Fruit fly (Drosophila melanogaster): ENCODE results near the gene CG33099.

The CG33099 gene

dm6 chr3R:22573590-22573989 lies 43.2 kb upstream of the CG33099 start (continued):
- peak; percentile 56 for TF ChIP-seq CG15269 (tag; optimal IDR thresholded peaks at IDR 0.05)
- peak; percentile 47 for TF ChIP-seq CG10431 (GFP tag; optimal IDR thresholded peaks at IDR 0.05)
- peak; percentile 8 for TF ChIP-seq odd (GFP tag; optimal IDR thresholded peaks at IDR 0.05)
- peak; percentile 3 for TF ChIP-seq CG2875 (GFP tag; optimal IDR thresholded peaks at IDR 0.05)
- TF ChIP-seq pb (GFP tag; optimal IDR thresholded peaks at IDR 0.05) = no peak
- peak; percentile 2 for TF ChIP-seq Fer3 (tag; optimal IDR thresholded peaks at IDR 0.05)
- peak; percentile 38 for TF ChIP-seq CG17385 (GFP tag; optimal IDR thresholded peaks at IDR 0.05)
- TF ChIP-seq HHEX (GFP tag; optimal IDR thresholded peaks at IDR 0.05) = peak; percentile 9
- peak; percentile 35 for TF ChIP-seq CrebB (tag; optimal IDR thresholded peaks at IDR 0.05)
- TF ChIP-seq nau (GFP tag; optimal IDR thresholded peaks at IDR 0.05) = peak; percentile 2
- no peak for TF ChIP-seq tgo (GFP tag; IDR thresholded peaks at IDR 0.05)
- TF ChIP-seq fd64A (GFP tag; optimal IDR thresholded peaks at IDR 0.05) = peak; percentile 25
- TF ChIP-seq CG1233 (GFP tag; optimal IDR thresholded peaks at IDR 0.05) = peak; percentile 11
- peak; percentile 25 for TF ChIP-seq CG6813 (GFP tag; optimal IDR thresholded peaks at IDR 0.05)
- TF ChIP-seq Hmr (GFP tag; optimal IDR thresholded peaks at IDR 0.05) = peak; percentile 27
- TF ChIP-seq Doc2 (GFP tag; IDR thresholded peaks at IDR 0.05) = no peak
- TF ChIP-seq kni (GFP tag; optimal IDR thresholded peaks at IDR 0.05) = peak; percentile 56
- TF ChIP-seq CG33557 (GFP tag; optimal IDR thresholded peaks at IDR 0.05) = peak; percentile 22
- TF ChIP-seq CG30431 (GFP tag; optimal IDR thresholded peaks at IDR 0.05) = no peak
- TF ChIP-seq Chrac-16 (GFP tag; optimal IDR thresholded peaks at IDR 0.05) = no peak
- peak; percentile 5 for TF ChIP-seq CG2202 (tag; optimal IDR thresholded peaks at IDR 0.05)
- TF ChIP-seq Ada2b (GFP tag; IDR thresholded peaks at IDR 0.05) = no peak
- peak; percentile 5 for TF ChIP-seq CG7987 (GFP tag; optimal IDR thresholded peaks at IDR 0.05)
- peak; percentile 20 for TF ChIP-seq CG17912 (GFP tag; optimal IDR thresholded peaks at IDR 0.05)
- peak; percentile 22 for TF ChIP-seq Sox100B (GFP tag; optimal IDR thresholded peaks at IDR 0.05)
- peak; percentile 58 for TF ChIP-seq wek (GFP tag; optimal IDR thresholded peaks at IDR 0.05)
- TF ChIP-seq gsb-n (tag; optimal IDR thresholded peaks at IDR 0.05) = no peak
- TF ChIP-seq CG12659 (GFP tag; optimal IDR thresholded peaks at IDR 0.05) = peak; percentile 21
- peak; percentile 17 for TF ChIP-seq CG15514 (GFP tag; optimal IDR thresholded peaks at IDR 0.05)
- peak; percentile 18 for TF ChIP-seq CG11723 (GFP tag; optimal IDR thresholded peaks at IDR 0.05)
- peak; percentile 14 for TF ChIP-seq Vsx1 (GFP tag; optimal IDR thresholded peaks at IDR 0.05)
- peak; percentile 13 for TF ChIP-seq dmrt99B (tag; optimal IDR thresholded peaks at IDR 0.05)
- TF ChIP-seq CG14014 (GFP tag; IDR thresholded peaks at IDR 0.05) = peak; percentile 41; the same call in 1 of the 2 replicates
- no peak for TF ChIP-seq CG14965 (GFP tag; optimal IDR thresholded peaks at IDR 0.05; ENCODE audit: borderline replicate concordance)
- TF ChIP-seq CG12769 (tag; optimal IDR thresholded peaks at IDR 0.05) = peak; percentile 6
- TF ChIP-seq ash1 (GFP tag; optimal IDR thresholded peaks at IDR 0.05) = no peak
- no peak for TF ChIP-seq CG12942 (GFP tag; optimal IDR thresholded peaks at IDR 0.05)
- TF ChIP-seq crp (GFP tag; optimal IDR thresholded peaks at IDR 0.05) = no peak
- peak; percentile 75 for TF ChIP-seq Med (GFP tag)
- peak; percentile 22 for TF ChIP-seq CG10209 (GFP tag; optimal IDR thresholded peaks at IDR 0.05)
- no peak for TF ChIP-seq psq (GFP tag; optimal IDR thresholded peaks at IDR 0.05)
- TF ChIP-seq Myb (GFP tag; optimal IDR thresholded peaks at IDR 0.05) = no peak
- TF ChIP-seq CG2678 (tag; optimal IDR thresholded peaks at IDR 0.05) = peak; percentile 44
- TF ChIP-seq Fer1 (GFP tag; optimal IDR thresholded peaks at IDR 0.05) = peak; percentile 29
- TF ChIP-seq CG5180 (GFP tag; optimal IDR thresholded peaks at IDR 0.05) = peak; percentile 52
- peak; percentile 3 for TF ChIP-seq CoRest (tag; optimal IDR thresholded peaks at IDR 0.05)
- peak in 1 of 2 experiments; percentile 7 for TF ChIP-seq Hr78 (GFP tag; optimal IDR thresholded peaks at IDR 0.05)
- peak; percentile 37 for TF ChIP-seq PHDP (tag; optimal IDR thresholded peaks at IDR 0.05)

Data from whole organism, embryonic.